Fruit fly (Drosophila melanogaster) whole organism, pupa: ENCODE data around the gene if.

Experiments used
- CG32121 ChIP-seq: fragments of 200-800 bp; sonication (Bioruptor generic); IDR thresholded peaks from 2 replicates; pipeline ENCODE4 v1.3.6; 2022; ENCODE audit warnings: missing biosample characterization, missing genetic modification characterization
- CG34367 ChIP-seq: fragments of 200-800 bp; sonication (Bioruptor generic); optimal IDR thresholded peaks from 2 replicates; lab custom pipeline; 2018; ENCODE audit warnings: missing biosample characterization, mild to moderate bottlenecking, missing genetic modification characterization
- Pif1A ChIP-seq: fragments of 200-800 bp; sonication (Bioruptor generic); optimal IDR thresholded peaks from 3 replicates; lab custom pipeline; 2016; ENCODE audit warnings: missing biosample characterization, missing genetic modification characterization
- gl ChIP-seq: fragments of 200-800 bp; sonication (Bioruptor generic); optimal IDR thresholded peaks from 2 replicates; lab custom pipeline; 2018; ENCODE audit warnings: missing biosample characterization, mild to moderate bottlenecking, missing genetic modification characterization

- no peak for TF ChIP-seq gl
- TF ChIP-seq Pif1A = no peak
- no peak for TF ChIP-seq CG34367 (tag; lab: Kevin White, UChicago)
- no peak for TF ChIP-seq CG32121 (GFP tag; lab: Robert Waterston, UW)
These were observed 22.7 kb downstream of the if start for dm6 chrX:16760542-16760941.
